Fruit fly (Drosophila melanogaster) whole organism, prepupa: ENCODE results near the gene nrv2.

ENCODE experiments used
- CG10669 ChIP-seq: fragments of 200-800 bp; sonication (Bioruptor generic); optimal IDR thresholded peaks from 3 replicates; lab custom pipeline; 2018; ENCODE audit warnings: missing biosample characterization, mild to moderate bottlenecking, missing genetic modification characterization, moderate library complexity
- CG15336 ChIP-seq: fragments of 200-800 bp; sonication (Bioruptor generic); IDR thresholded peaks from 2 replicates; pipeline ENCODE4 v1.3.6; 2022; ENCODE audit warnings: missing biosample characterization, missing genetic modification characterization
- CG1621 ChIP-seq: fragments of 200-800 bp; sonication (Bioruptor generic); optimal IDR thresholded peaks from 3 replicates; lab custom pipeline; 2018; ENCODE audit warnings: missing biosample characterization, mild to moderate bottlenecking, missing genetic modification characterization
- CG16779 ChIP-seq: fragments of 200-800 bp; sonication (Bioruptor generic); optimal IDR thresholded peaks from 3 replicates; lab custom pipeline; 2017; ENCODE audit warnings: missing biosample characterization, mild to moderate bottlenecking, missing genetic modification characterization
- CG3919 ChIP-seq: fragments of 200-800 bp; sonication (Bioruptor generic); optimal IDR thresholded peaks from 3 replicates; lab custom pipeline; 2016; ENCODE audit warnings: missing biosample characterization, missing genetic modification characterization
- CG4318 ChIP-seq: fragments of 200-800 bp; sonication (Bioruptor generic); optimal IDR thresholded peaks from 3 replicates; lab custom pipeline; 2017; ENCODE audit warnings: missing biosample characterization, mild to moderate bottlenecking, missing genetic modification characterization
- CG6276 ChIP-seq: fragments of 200-800 bp; sonication (Bioruptor generic); optimal IDR thresholded peaks from 2 replicates; lab custom pipeline; 2017; ENCODE audit warnings: missing biosample characterization, mild to moderate bottlenecking, missing genetic modification characterization
- CG6792 ChIP-seq: fragments of 200-800 bp; sonication (Bioruptor generic); optimal IDR thresholded peaks from 3 replicates; lab custom pipeline; 2016; ENCODE audit warnings: missing biosample characterization, missing genetic modification characterization
- CG6808 ChIP-seq: fragments of 200-800 bp; sonication (Bioruptor generic); optimal IDR thresholded peaks from 3 replicates; lab custom pipeline; 2017; ENCODE audit warnings: missing biosample characterization, missing genetic modification characterization, mild to moderate bottlenecking, moderate library complexity, missing genetic modification reagents
- CG6854 ChIP-seq: fragments of 200-800 bp; sonication (Bioruptor generic); optimal IDR thresholded peaks from 2 replicates; lab custom pipeline; 2017; ENCODE audit warnings: missing biosample characterization, mild to moderate bottlenecking, missing genetic modification characterization
- CG7368 ChIP-seq: fragments of 200-800 bp; sonication (Bioruptor generic); optimal IDR thresholded peaks from 3 replicates; lab custom pipeline; 2016; ENCODE audit warnings: missing biosample characterization, missing genetic modification characterization
- CG8119 ChIP-seq: fragments of 200-800 bp; sonication (Bioruptor generic); IDR thresholded peaks from 3 replicates; pipeline ENCODE4 v1.3.6; 2022; ENCODE audit warnings: missing biosample characterization, missing genetic modification characterization
- CG8319 ChIP-seq: fragments of 200-800 bp; sonication (Bioruptor generic); optimal IDR thresholded peaks from 3 replicates; lab custom pipeline; 2016; ENCODE audit warnings: missing biosample characterization, missing genetic modification characterization
- CG8632 ChIP-seq: fragments of 200-800 bp; sonication (Bioruptor generic); optimal IDR thresholded peaks from 3 replicates; lab custom pipeline; 2016; ENCODE audit warnings: missing biosample characterization, missing genetic modification characterization
- Eip78C ChIP-seq: fragments of 200-800 bp; sonication (Bioruptor generic); peaks from one replicate; lab custom pipeline; 2016; ENCODE audit warnings: missing biosample characterization, missing genetic modification characterization
- Ets96B ChIP-seq: fragments of 200-800 bp; optimal IDR thresholded peaks from 2 replicates; lab custom pipeline; 2019; ENCODE audit warnings: missing biosample characterization, mild to moderate bottlenecking, missing genetic modification characterization, moderate library complexity
- Hr38 ChIP-seq: sonication (Bioruptor generic); optimal IDR thresholded peaks from 2 replicates; lab custom pipeline; 2016; ENCODE audit warnings: missing biosample characterization, missing genetic modification characterization
- Met ChIP-seq: fragments of 200-800 bp; sonication (Bioruptor generic); optimal IDR thresholded peaks from 3 replicates; lab custom pipeline; 2016; ENCODE audit warnings: missing biosample characterization, missing genetic modification characterization
- Sox102F ChIP-seq: fragments of 200-800 bp; sonication (Bioruptor generic); optimal IDR thresholded peaks from 2 replicates; lab custom pipeline; 2016; ENCODE audit warnings: missing biosample characterization, mild to moderate bottlenecking, missing genetic modification characterization
- acj6 ChIP-seq: fragments of 200-800 bp; sonication (Bioruptor generic); optimal IDR thresholded peaks from 3 replicates; lab custom pipeline; 2016; ENCODE audit warnings: missing biosample characterization, missing genetic modification characterization
- cyc ChIP-seq: fragments of 200-800 bp; sonication (Bioruptor generic); optimal IDR thresholded peaks from 3 replicates; lab custom pipeline; 2016; ENCODE audit warnings: missing biosample characterization, missing genetic modification characterization
- dac ChIP-seq: fragments of 200-800 bp; sonication (Bioruptor generic); optimal IDR thresholded peaks from 2 replicates; lab custom pipeline; 2017; ENCODE audit warnings: missing biosample characterization, mild to moderate bottlenecking, missing genetic modification characterization
- eg ChIP-seq: fragments of 200-800 bp; sonication (Bioruptor generic); IDR thresholded peaks from 3 replicates; pipeline ENCODE4 v1.3.6; 2022; ENCODE audit warnings: missing biosample characterization, missing genetic modification characterization
- fd59A ChIP-seq: fragments of 200-800 bp; sonication (Bioruptor generic); optimal IDR thresholded peaks from 2 replicates; lab custom pipeline; 2017; ENCODE audit warnings: missing biosample characterization, mild to moderate bottlenecking, missing genetic modification characterization, missing genetic modification reagents
- fkh ChIP-seq: fragments of 200-800 bp; sonication (Bioruptor generic); optimal IDR thresholded peaks from 3 replicates; lab custom pipeline; 2017; ENCODE audit warnings: missing biosample characterization, mild to moderate bottlenecking, missing genetic modification characterization, moderate library complexity
- lz ChIP-seq: fragments of 200-800 bp; sonication (Bioruptor generic); optimal IDR thresholded peaks from 3 replicates; lab custom pipeline; 2016; ENCODE audit warnings: missing biosample characterization, missing genetic modification characterization
- pdm3 ChIP-seq: fragments of 200-800 bp; sonication (Bioruptor generic); optimal IDR thresholded peaks from 3 replicates; lab custom pipeline; 2016; ENCODE audit warnings: missing biosample characterization, missing genetic modification characterization
- ss ChIP-seq, 2 experiments: fragments of 200-800 bp; sonication (Bioruptor generic); optimal IDR thresholded peaks; 2 replicates in 1 of 2; 3 replicates in 1 of 2; lab custom pipeline; 2017 to 2018; ENCODE audit warnings: mild to moderate bottlenecking in 2 of 2, missing biosample characterization in 2 of 2, missing genetic modification characterization in 2 of 2, moderate library complexity in 1 of 2
- svp ChIP-seq: fragments of 200-800 bp; sonication (Bioruptor generic); peaks from one replicate; lab custom pipeline; 2016; ENCODE audit warnings: missing biosample characterization, missing genetic modification characterization
- topi ChIP-seq: fragments of 200-800 bp; sonication (Bioruptor generic); optimal IDR thresholded peaks from 3 replicates; lab custom pipeline; 2016; ENCODE audit warnings: missing biosample characterization, missing genetic modification characterization

nrv2 gene

dm6 chr2L:6787029-6787972, 11.4 kb downstream of the nrv2 start (continued):
- TF ChIP-seq Sox102F (GFP tag; lab: Kevin White, UChicago): peak; percentile 92
- TF ChIP-seq CG4318 (GFP tag; lab: Kevin White, UChicago): peak; percentile 95
- no peak for TF ChIP-seq Hr38
- peak; percentile 96 for TF ChIP-seq lz (GFP tag; lab: Kevin White, UChicago)
- TF ChIP-seq pdm3: peak; percentile 96
- peak; percentile 94 for TF ChIP-seq CG3919 (GFP tag; lab: Kevin White, UChicago)
- peak; percentile 94 for TF ChIP-seq cyc
- TF ChIP-seq CG6808: peak; percentile 96
- TF ChIP-seq dac (GFP tag; lab: Kevin White, UChicago): peak; percentile 89
- peak; percentile 99 for TF ChIP-seq svp
- peak; percentile 91 for TF ChIP-seq CG16779
- TF ChIP-seq CG8632: peak; percentile 94
- peak; percentile 99 for TF ChIP-seq fkh
- peak; percentile 88 for TF ChIP-seq CG7368
- TF ChIP-seq CG8319 (GFP tag; lab: Kevin White, UChicago): peak; percentile 90
- TF ChIP-seq CG6854 (GFP tag; lab: Kevin White, UChicago): peak; percentile 84
- TF ChIP-seq CG6276 (GFP tag; lab: Kevin White, UChicago): peak; percentile 94
- TF ChIP-seq CG15336 (GFP tag; lab: Robert Waterston, UW): peak; percentile 87
- TF ChIP-seq eg (GFP tag; lab: Robert Waterston, UW): peak; percentile 89
- TF ChIP-seq CG8119 (GFP tag; lab: Robert Waterston, UW): peak; percentile 93
- TF ChIP-seq Ets96B (tag; lab: Kevin White, UChicago): peak; percentile 91

- TF ChIP-seq CG10669 (GFP tag; lab: Kevin White, UChicago): no peak
- TF ChIP-seq CG6792 (GFP tag; lab: Kevin White, UChicago): no peak
- TF ChIP-seq fkh: no peak
- no peak for TF ChIP-seq ss (GFP tag; optimal IDR thresholded peaks at IDR 0.05; lab: Kevin White, UChicago)
- TF ChIP-seq topi: no peak
Measured at dm6 chr2L:6786674-6787028, 12.0 kb downstream of the nrv2 start, which contains the start of gene nrv1. nrv1 (minus strand) TSS chr2L:6786861.

- TF ChIP-seq CG1621 (tag; lab: Kevin White, UChicago): no peak
- TF ChIP-seq CG6808: no peak
- no peak for TF ChIP-seq CG15336 (GFP tag; lab: Robert Waterston, UW)
- TF ChIP-seq fd59A (GFP tag; lab: Kevin White, UChicago): no peak
Measured at dm6 chr2L:6785583-6785982, 13.1 kb downstream of the nrv2 start.

- TF ChIP-seq fkh: no peak
- TF ChIP-seq Eip78C: peak; percentile 44
- TF ChIP-seq ss (GFP tag; optimal IDR thresholded peaks at IDR 0.05; lab: Kevin White, UChicago): peak in 1 of 2 experiments; percentile 29
Measured at dm6 chr2L:6784235-6784634, 14.4 kb downstream of the nrv2 start.

dm6 chr2L:6783395-6783794, 15.3 kb downstream of the nrv2 start:
- TF ChIP-seq Eip78C (peak; percentile 51), Met (no peak)

- peak; percentile 55 for TF ChIP-seq svp
- no peak for TF ChIP-seq acj6 (GFP tag; lab: Kevin White, UChicago)
- TF ChIP-seq CG10669 (GFP tag; lab: Kevin White, UChicago): peak; percentile 3
- TF ChIP-seq, all 60 proteins: peak for 2
Measured at dm6 chr2L:6774853-6775252, 23.8 kb downstream of the nrv2 start.
